Fruit fly (Drosophila melanogaster) whole organism, adult: ENCODE results near the gene Hcs.
A peak's percentile ranks its signal among the peaks of the same experiment; 100 is the strongest.

ENCODE experiments used
- CG1620 ChIP-seq: fragments of 200-800 bp; sonication (Bioruptor generic); optimal IDR thresholded peaks from 2 replicates; lab custom pipeline; 2016; ENCODE audit warnings: missing biosample characterization, missing genetic modification characterization
- CG7101 ChIP-seq: fragments of 200-800 bp; sonication (Bioruptor generic); optimal IDR thresholded peaks from 2 replicates; lab custom pipeline; 2018; ENCODE audit warnings: missing biosample characterization, mild to moderate bottlenecking, missing genetic modification characterization, moderate library complexity
- Hr96 ChIP-seq: fragments of 200-800 bp; sonication (Bioruptor generic); optimal IDR thresholded peaks from 2 replicates; lab custom pipeline; 2016; ENCODE audit warnings: missing biosample characterization, missing genetic modification characterization
- bab1 ChIP-seq: fragments of 200-800 bp; sonication (Bioruptor generic); optimal IDR thresholded peaks from 3 replicates; lab custom pipeline; 2019; ENCODE audit warnings: missing biosample characterization, mild to moderate bottlenecking, missing genetic modification characterization, moderate library complexity
- cic ChIP-seq: fragments of 200-800 bp; sonication (Bioruptor generic); optimal IDR thresholded peaks from 2 replicates; lab custom pipeline; 2017; ENCODE audit warnings: missing biosample characterization, mild to moderate bottlenecking, missing genetic modification characterization, moderate library complexity
- kay ChIP-seq: fragments of 200-800 bp; sonication (Bioruptor generic); peaks from one replicate; lab custom pipeline; 2016; ENCODE audit warnings: missing biosample characterization, missing genetic modification characterization, borderline replicate concordance
- ovo ChIP-seq: fragments of 200-800 bp; sonication (Bioruptor generic); optimal IDR thresholded peaks from 2 replicates; lab custom pipeline; 2016; ENCODE audit warnings: missing biosample characterization, missing genetic modification characterization

DNA sequence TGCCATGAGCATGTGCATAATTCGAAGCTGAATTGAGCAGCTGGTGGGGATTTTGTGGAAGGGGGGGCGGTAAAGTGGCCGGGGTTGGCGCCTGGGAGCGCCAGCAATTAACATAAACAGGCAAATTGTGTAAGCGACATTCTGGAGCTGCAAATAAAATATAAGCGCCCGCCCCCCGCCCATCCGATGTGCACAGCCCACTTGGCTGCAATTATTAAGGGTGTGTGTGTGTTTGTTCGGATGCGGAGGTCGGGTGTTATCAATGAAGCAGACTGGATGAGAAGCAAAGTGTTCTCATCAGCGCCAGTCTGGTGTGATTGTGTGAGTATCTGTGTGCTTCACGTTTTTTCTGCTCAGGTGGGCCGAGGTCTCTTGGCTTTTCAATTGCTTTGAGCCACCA is 45.1 kb downstream of the Hcs start:
- TF ChIP-seq cic (GFP tag; lab: Kevin White, UChicago) (peak; percentile 25), Hr96 (GFP tag; lab: Kevin White, UChicago) (no peak), ovo (GFP tag; lab: Kevin White, UChicago) (no peak), kay (no peak), bab1 (GFP tag; lab: Kevin White, UChicago) (no peak), CG1620 (no peak), CG7101 (tag; lab: Kevin White, UChicago) (no peak)
